Worm (Caenorhabditis elegans): ENCODE results near the gene T26C12.1.

ce11 chrIV:3222140-3222539 is 36.6 kb upstream of the T26C12.1 start, which contains the start of gene Y67D8A.2:
- TF ChIP-seq egl-27 (tag; optimal IDR thresholded peaks at IDR 0.05) = no peak
- TF ChIP-seq fkh-10 (GFP tag; optimal IDR thresholded peaks at IDR 0.05) = no peak

All from whole organism, L3 larva.